Worm (Caenorhabditis elegans): ENCODE measurements around the gene Y76B12C.3.

ce11 chrIV:1956411-1956810, 17.1 kb upstream of the Y76B12C.3 start, which contains the start of gene F52C12.6:
- TF ChIP-seq W03F9.2 (tag; optimal IDR thresholded peaks at IDR 0.05) (no peak), dao-5 (tag; optimal IDR thresholded peaks at IDR 0.05) (no peak), him-1 (tag; optimal IDR thresholded peaks at IDR 0.05) (no peak)
